Fruit fly (Drosophila melanogaster) whole organism, embryonic: ENCODE measurements around the gene CG5172.

Source experiments
- Atf-2 ChIP-seq: fragments of 200-800 bp; sonication (Bioruptor generic); optimal IDR thresholded peaks from 2 replicates; lab custom pipeline; 2016; ENCODE audit warnings: missing biosample characterization, missing genetic modification characterization
- BEAF-32 ChIP-seq: fragments of 200-800 bp; sonication (Bioruptor generic); optimal IDR thresholded peaks from 3 replicates; lab custom pipeline; 2017; ENCODE audit warnings: missing biosample characterization, missing genetic modification characterization, mild to moderate bottlenecking, moderate library complexity, missing genetic modification reagents
- CG10959 ChIP-seq: fragments of 200-800 bp; sonication (Bioruptor generic); IDR thresholded peaks from 2 replicates; pipeline ENCODE4 v1.3.6; 2022; ENCODE audit warnings: missing biosample characterization, missing genetic modification characterization
- CG11560 ChIP-seq: fragments of 200-800 bp; sonication (Bioruptor generic); IDR thresholded peaks from 3 replicates; pipeline ENCODE4 v1.3.6; 2022; ENCODE audit warnings: missing biosample characterization, missing genetic modification characterization
- CG11696 ChIP-seq: fragments of 200-800 bp; sonication (Bioruptor generic); IDR thresholded peaks from 2 replicates; pipeline ENCODE4 v1.3.6; 2022; ENCODE audit warnings: missing biosample characterization, missing genetic modification characterization
- CG12219 ChIP-seq: fragments of 200-800 bp; sonication (Bioruptor generic); optimal IDR thresholded peaks from 3 replicates; lab custom pipeline; 2018; ENCODE audit warnings: missing biosample characterization, mild to moderate bottlenecking, missing genetic modification characterization
- CG15269 ChIP-seq: fragments of 200-800 bp; sonication (Bioruptor generic); optimal IDR thresholded peaks from 2 replicates; lab custom pipeline; 2018; ENCODE audit warnings: missing biosample characterization, mild to moderate bottlenecking, missing genetic modification characterization, moderate library complexity
- CG16813 ChIP-seq: fragments of 200-800 bp; sonication (Bioruptor generic); IDR thresholded peaks from 3 replicates; pipeline ENCODE4 v1.3.6; 2022; ENCODE audit warnings: missing biosample characterization, missing genetic modification characterization; ENCODE audit not compliant: partially characterized antibody
- CG17186 ChIP-seq: fragments of 200-800 bp; sonication (Bioruptor generic); optimal IDR thresholded peaks from 3 replicates; lab custom pipeline; 2017; ENCODE audit warnings: missing biosample characterization, missing genetic modification reagents, missing genetic modification characterization
- CG17361 ChIP-seq: fragments of 200-800 bp; sonication (Bioruptor generic); IDR thresholded peaks from 3 replicates; pipeline ENCODE4 v1.3.6; 2022; ENCODE audit warnings: missing biosample characterization, missing genetic modification characterization
- CG18011 ChIP-seq: fragments of 200-800 bp; sonication (Bioruptor generic); optimal IDR thresholded peaks from 2 replicates; lab custom pipeline; 2017; ENCODE audit warnings: missing biosample characterization, missing genetic modification characterization, mild to moderate bottlenecking, moderate library complexity, missing genotype
- CG18599 ChIP-seq: fragments of 200-800 bp; sonication (Bioruptor generic); optimal IDR thresholded peaks from 3 replicates; lab custom pipeline; 2017; ENCODE audit warnings: missing biosample characterization, missing genetic modification characterization, mild to moderate bottlenecking, moderate library complexity, missing genetic modification reagents
- CG2129 ChIP-seq: fragments of 200-800 bp; sonication (Bioruptor generic); IDR thresholded peaks from 2 replicates; pipeline ENCODE4 v1.3.6; 2022; ENCODE audit warnings: missing biosample characterization, missing genetic modification characterization; ENCODE audit not compliant: partially characterized antibody
- CG2875 ChIP-seq: fragments of 200-800 bp; sonication (Bioruptor generic); optimal IDR thresholded peaks from 2 replicates; lab custom pipeline; 2017; ENCODE audit warnings: missing biosample characterization, mild to moderate bottlenecking, missing genetic modification characterization, missing genetic modification reagents
- CG3838 ChIP-seq: fragments of 200-800 bp; sonication (Bioruptor generic); optimal IDR thresholded peaks from 3 replicates; lab custom pipeline; 2016; ENCODE audit warnings: missing biosample characterization, missing genetic modification characterization
- CG4404 ChIP-seq: fragments of 200-800 bp; sonication (Bioruptor generic); IDR thresholded peaks from 2 replicates; pipeline ENCODE4 v1.3.6; 2022; ENCODE audit warnings: missing biosample characterization, missing genetic modification characterization
- CG4820 ChIP-seq: fragments of 200-800 bp; sonication (Bioruptor generic); optimal IDR thresholded peaks from 3 replicates; lab custom pipeline; 2016; ENCODE audit warnings: missing biosample characterization, missing genetic modification characterization
- CG5180 ChIP-seq: fragments of 200-800 bp; sonication (Bioruptor generic); optimal IDR thresholded peaks from 3 replicates; lab custom pipeline; 2017; ENCODE audit warnings: missing biosample characterization, missing genetic modification characterization, mild to moderate bottlenecking, moderate library complexity, missing genetic modification reagents
- CG6272 ChIP-seq: fragments of 200-800 bp; sonication (Bioruptor generic); IDR thresholded peaks from 2 replicates; pipeline ENCODE4 v1.3.6; 2022; ENCODE audit warnings: missing biosample characterization, missing genetic modification characterization
- CG7357 ChIP-seq: fragments of 200-800 bp; sonication (Bioruptor generic); IDR thresholded peaks from 3 replicates; pipeline ENCODE4 v1.3.6; 2022; ENCODE audit warnings: missing biosample characterization, missing genetic modification characterization
- CG8478 ChIP-seq: fragments of >200 bp; optimal IDR thresholded peaks from 2 replicates; lab custom pipeline; 2018
- CG9876 ChIP-seq: fragments of 200-800 bp; sonication (Bioruptor generic); optimal IDR thresholded peaks from 2 replicates; lab custom pipeline; 2016; ENCODE audit warnings: missing biosample characterization, missing genetic modification characterization
- D19A ChIP-seq: fragments of 200-800 bp; optimal IDR thresholded peaks from 3 replicates; lab custom pipeline; 2019; ENCODE audit warnings: missing biosample characterization, mild to moderate bottlenecking, missing genetic modification characterization, moderate library complexity
- Dp ChIP-seq: fragments of 200-800 bp; sonication (Bioruptor generic); optimal IDR thresholded peaks from 2 replicates; lab custom pipeline; 2018; ENCODE audit warnings: missing biosample characterization, mild to moderate bottlenecking, missing genetic modification characterization, moderate library complexity
- E2f2 ChIP-seq: fragments of 200-800 bp; sonication (Bioruptor generic); IDR thresholded peaks from 2 replicates; pipeline ENCODE4 v1.3.6; 2022; ENCODE audit warnings: missing biosample characterization, missing genetic modification characterization
- Ets65A ChIP-seq: fragments of 200-800 bp; sonication (Bioruptor generic); peaks from one replicate; lab custom pipeline; 2016; ENCODE audit warnings: missing biosample characterization, missing genetic modification characterization
- Myb ChIP-seq: fragments of 200-800 bp; sonication (Bioruptor generic); optimal IDR thresholded peaks from 2 replicates; lab custom pipeline; 2016; ENCODE audit warnings: missing biosample characterization, missing genetic modification characterization
- Nf-YC ChIP-seq: fragments of 200-800 bp; optimal IDR thresholded peaks from 3 replicates; lab custom pipeline; 2019; ENCODE audit warnings: missing biosample characterization, mild to moderate bottlenecking, missing genetic modification characterization, moderate library complexity
- NfI ChIP-seq: fragments of 200-800 bp; sonication (Bioruptor generic); optimal IDR thresholded peaks from 3 replicates; lab custom pipeline; 2018; ENCODE audit warnings: missing biosample characterization, mild to moderate bottlenecking, missing genetic modification characterization, moderate library complexity
- Rx ChIP-seq: fragments of 200-800 bp; sonication (Bioruptor generic); IDR thresholded peaks from 2 replicates; pipeline ENCODE4 v1.3.6; 2022; ENCODE audit warnings: missing biosample characterization, missing genetic modification characterization
- ara ChIP-seq: fragments of 200-800 bp; sonication (Bioruptor generic); IDR thresholded peaks from 2 replicates; pipeline ENCODE4 v1.3.6; 2022; ENCODE audit warnings: missing biosample characterization, missing genetic modification characterization
- ash1 ChIP-seq: fragments of 200-800 bp; sonication (Bioruptor generic); optimal IDR thresholded peaks from 2 replicates; lab custom pipeline; 2018; ENCODE audit warnings: missing biosample characterization, mild to moderate bottlenecking, missing genetic modification characterization
- br ChIP-seq: fragments of >200 bp; optimal IDR thresholded peaks from 2 replicates; lab custom pipeline; 2017
- cg ChIP-seq: fragments of 200-800 bp; sonication (Bioruptor generic); optimal IDR thresholded peaks from 3 replicates; lab custom pipeline; 2019; ENCODE audit warnings: missing biosample characterization, mild to moderate bottlenecking, missing genetic modification characterization, moderate library complexity
- corto ChIP-seq: fragments of 200-800 bp; sonication (Bioruptor generic); optimal IDR thresholded peaks from 2 replicates; lab custom pipeline; 2016; ENCODE audit warnings: missing biosample characterization, mild to moderate bottlenecking, missing genetic modification characterization, moderate library complexity
- crc ChIP-seq: fragments of 200-800 bp; sonication (Bioruptor generic); optimal IDR thresholded peaks from 2 replicates; lab custom pipeline; 2016; ENCODE audit warnings: missing biosample characterization, missing genetic modification characterization
- dmrt99B ChIP-seq: fragments of 200-800 bp; sonication (Bioruptor generic); optimal IDR thresholded peaks from 2 replicates; lab custom pipeline; 2018; ENCODE audit warnings: missing biosample characterization, mild to moderate bottlenecking, missing genetic modification characterization, moderate library complexity
- ewg ChIP-seq: fragments of 200-800 bp; sonication (Bioruptor generic); optimal IDR thresholded peaks from 3 replicates; lab custom pipeline; 2017; ENCODE audit warnings: mild to moderate bottlenecking, missing biosample characterization, missing genetic modification reagents, missing genetic modification characterization
- fd96Cb ChIP-seq: fragments of 200-800 bp; sonication (Bioruptor generic); optimal IDR thresholded peaks from 2 replicates; lab custom pipeline; 2018; ENCODE audit warnings: missing biosample characterization, mild to moderate bottlenecking, missing genetic modification characterization, moderate library complexity
- gem ChIP-seq: fragments of 200-800 bp; sonication (Bioruptor generic); optimal IDR thresholded peaks from 2 replicates; lab custom pipeline; 2019; ENCODE audit warnings: missing biosample characterization, mild to moderate bottlenecking, missing genetic modification characterization, moderate library complexity
- kah ChIP-seq: fragments of 200-800 bp; sonication (Bioruptor generic); optimal IDR thresholded peaks from 2 replicates; lab custom pipeline; 2018; ENCODE audit warnings: missing biosample characterization, mild to moderate bottlenecking, missing genetic modification characterization
- ken ChIP-seq: fragments of 200-800 bp; sonication (Bioruptor generic); IDR thresholded peaks from 3 replicates; pipeline ENCODE4 v1.3.6; 2022; ENCODE audit warnings: missing biosample characterization, missing genetic modification characterization
- p53 ChIP-seq: fragments of 200-800 bp; sonication (Bioruptor generic); optimal IDR thresholded peaks from 2 replicates; lab custom pipeline; 2016; ENCODE audit warnings: missing biosample characterization, missing genetic modification characterization
- peb ChIP-seq: fragments of 200-800 bp; sonication (Bioruptor generic); IDR thresholded peaks from 2 replicates; pipeline ENCODE4 v1.3.6; 2022; ENCODE audit warnings: missing biosample characterization, missing genetic modification characterization
- pros ChIP-seq: fragments of 200-800 bp; sonication (Bioruptor generic); optimal IDR thresholded peaks from 3 replicates; lab custom pipeline; 2019; ENCODE audit warnings: missing biosample characterization, mild to moderate bottlenecking, missing genetic modification characterization, moderate library complexity
- seq ChIP-seq: fragments of 200-800 bp; sonication (Bioruptor generic); IDR thresholded peaks from 2 replicates; pipeline ENCODE4 v1.3.6; 2022; ENCODE audit warnings: missing biosample characterization, missing genetic modification characterization
- shn ChIP-seq: fragments of 200-800 bp; sonication (Bioruptor generic); optimal IDR thresholded peaks from 3 replicates; lab custom pipeline; 2016; ENCODE audit warnings: missing biosample characterization, missing genetic modification characterization
- stc ChIP-seq: fragments of 200-800 bp; sonication (Bioruptor generic); IDR thresholded peaks from 2 replicates; pipeline ENCODE4 v1.3.6; 2022; ENCODE audit warnings: missing biosample characterization, missing genetic modification characterization
- sug ChIP-seq: fragments of 200-800 bp; optimal IDR thresholded peaks from 2 replicates; lab custom pipeline; 2019; ENCODE audit warnings: missing biosample characterization, mild to moderate bottlenecking, missing genetic modification characterization, moderate library complexity
- tna ChIP-seq: fragments of 200-800 bp; sonication (Bioruptor generic); IDR thresholded peaks from 2 replicates; pipeline ENCODE4 v1.3.6; 2022; ENCODE audit warnings: missing biosample characterization, missing genetic modification characterization; ENCODE audit not compliant: partially characterized antibody
- usp ChIP-seq: fragments of >200 bp; optimal IDR thresholded peaks from 2 replicates; lab custom pipeline; 2017; ENCODE audit warnings: missing biosample characterization, missing genetic modification characterization
- zfh1 ChIP-seq: fragments of 200-800 bp; sonication (Bioruptor generic); IDR thresholded peaks from 3 replicates; pipeline ENCODE4 v1.3.6; 2022; ENCODE audit warnings: missing biosample characterization, missing genetic modification characterization

CG5172 gene

DNA sequence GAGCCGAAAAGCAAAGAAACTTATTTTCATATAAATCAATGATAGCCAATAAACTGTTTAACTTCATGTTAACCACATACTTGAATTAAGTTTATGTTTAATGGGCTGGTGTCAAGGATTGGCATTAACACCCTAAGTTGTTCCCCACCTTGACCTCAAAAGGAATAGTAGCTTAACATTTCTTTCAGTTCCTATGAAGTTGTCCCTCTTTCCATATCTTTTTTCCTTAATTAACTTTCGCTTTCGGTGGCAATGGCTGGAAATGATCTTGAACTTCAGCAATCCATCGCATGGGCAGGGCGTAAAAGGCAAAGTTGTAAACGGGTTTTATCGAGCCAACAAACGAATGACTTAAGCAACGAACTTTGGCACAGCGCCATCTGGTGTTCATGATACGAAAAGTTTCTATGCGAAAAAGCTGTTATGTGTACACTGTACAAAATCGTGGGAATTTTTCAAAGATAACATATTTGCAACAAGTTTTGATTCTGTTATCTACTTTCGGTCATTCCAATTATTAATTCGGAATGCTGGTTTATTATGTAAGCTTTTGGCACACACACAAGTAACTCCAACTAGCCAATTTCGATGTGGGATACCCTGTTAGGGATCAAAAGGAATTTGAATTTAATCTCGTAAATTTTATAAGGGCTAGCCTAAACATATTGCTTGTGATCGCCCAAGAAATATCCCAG is 8.4 kb downstream of the CG5172 start (continued):
- TF ChIP-seq CG7357 (GFP tag; lab: Robert Waterston, UW) = no peak
- TF ChIP-seq CG17361 (GFP tag; lab: Robert Waterston, UW) = no peak
- TF ChIP-seq CG15269 = no peak
- TF ChIP-seq CG11696 = no peak
- no peak for TF ChIP-seq CG17186 (GFP tag; lab: Kevin White, UChicago)
- no peak for TF ChIP-seq ewg
- no peak for TF ChIP-seq CG18011 (GFP tag; lab: Kevin White, UChicago)
- no peak for TF ChIP-seq kah
- TF ChIP-seq dmrt99B (tag; lab: Kevin White, UChicago) = no peak
- TF ChIP-seq CG16813 (GFP tag; lab: Robert Waterston, UW) = no peak
- no peak for TF ChIP-seq CG3838 (GFP tag; lab: Kevin White, UChicago)
- no peak for TF ChIP-seq CG18599
- TF ChIP-seq ken = no peak
- TF ChIP-seq E2f2 (GFP tag; lab: Robert Waterston, UW) = no peak
- no peak for TF ChIP-seq CG5180 (GFP tag; lab: Kevin White, UChicago)
- no peak for TF ChIP-seq CG2129 (GFP tag; lab: Robert Waterston, UW)
- TF ChIP-seq CG6272 = no peak
- TF ChIP-seq gem (tag; lab: Kevin White, UChicago) = peak; percentile 65
- no peak for TF ChIP-seq NfI (GFP tag; lab: Kevin White, UChicago)
- no peak for TF ChIP-seq CG4404 (GFP tag; lab: Robert Waterston, UW)
- no peak for TF ChIP-seq br (lab: Kevin White, UChicago)
- no peak for TF ChIP-seq zfh1 (GFP tag; lab: Robert Waterston, UW)
- TF ChIP-seq stc (GFP tag; lab: Robert Waterston, UW) = no peak
- TF ChIP-seq tna (GFP tag; lab: Robert Waterston, UW) = no peak
- peak; percentile 23 for TF ChIP-seq pros (GFP tag; lab: Kevin White, UChicago)
- TF ChIP-seq seq (GFP tag; lab: Robert Waterston, UW) = no peak
- no peak for TF ChIP-seq p53
- TF ChIP-seq BEAF-32 = no peak
- TF ChIP-seq Dp (GFP tag; lab: Kevin White, UChicago) = no peak
- peak; percentile 27 for TF ChIP-seq CG9876
- TF ChIP-seq Nf-YC (tag; lab: Kevin White, UChicago) = no peak
- TF ChIP-seq ara = no peak
- peak; percentile 39 for TF ChIP-seq shn (GFP tag; lab: Kevin White, UChicago)
- TF ChIP-seq Atf-2 (GFP tag; lab: Kevin White, UChicago) = no peak
- TF ChIP-seq peb = no peak
- TF ChIP-seq CG10959 (GFP tag; lab: Robert Waterston, UW) = no peak
- no peak for TF ChIP-seq fd96Cb (tag; lab: Kevin White, UChicago)
- peak; percentile 15 for TF ChIP-seq Ets65A (GFP tag; lab: Kevin White, UChicago)
- no peak for TF ChIP-seq Myb (GFP tag; lab: Kevin White, UChicago)
- no peak for TF ChIP-seq usp (GFP tag; lab: Kevin White, UChicago)
- TF ChIP-seq cg = no peak
- no peak for TF ChIP-seq CG2875
- no peak for TF ChIP-seq crc
- TF ChIP-seq CG12219 (GFP tag; lab: Kevin White, UChicago) = no peak
- TF ChIP-seq corto (GFP tag; lab: Kevin White, UChicago) = no peak
- no peak for TF ChIP-seq ash1
- TF ChIP-seq Rx = no peak
- no peak for TF ChIP-seq sug
- no peak for TF ChIP-seq D19A
- TF ChIP-seq CG4820 (GFP tag; lab: Kevin White, UChicago) = no peak
- TF ChIP-seq CG8478 = no peak
- no peak for TF ChIP-seq CG11560 (tag; lab: Robert Waterston, UW)
